Fruit fly (Drosophila melanogaster): ENCODE data around the gene CG14238.

DNA sequence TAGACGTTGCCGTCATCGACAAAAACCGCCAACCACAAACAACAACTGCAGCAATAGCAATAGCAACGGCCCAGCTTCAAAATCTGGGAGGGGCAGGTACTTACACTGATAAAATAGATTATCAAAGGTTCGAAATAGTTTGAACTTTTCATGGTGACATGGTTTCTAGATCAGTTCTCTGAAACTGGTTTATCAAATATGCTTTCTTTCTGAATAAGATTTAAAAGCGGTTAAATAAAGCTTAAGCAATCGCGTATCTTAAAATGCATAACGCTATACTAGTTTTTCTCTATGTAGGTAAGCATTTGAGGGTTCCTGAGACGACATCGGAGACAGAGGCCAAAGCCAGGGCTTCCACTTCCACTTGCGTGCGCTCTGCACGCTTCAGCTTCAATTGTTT, 42.3 kb downstream of the CG14238 start:
- TF ChIP-seq CG9948 (tag; optimal IDR thresholded peaks at IDR 0.05): peak; percentile 60
- TF ChIP-seq CG13204 (GFP tag; optimal IDR thresholded peaks at IDR 0.05): no peak
- peak; percentile 58 for TF ChIP-seq CG8159 (tag; optimal IDR thresholded peaks at IDR 0.05)
- no peak for TF ChIP-seq D1 (tag; optimal IDR thresholded peaks at IDR 0.05)
- no peak for TF ChIP-seq CG12605 (GFP tag; IDR thresholded peaks at IDR 0.05)
- TF ChIP-seq fd96Ca (GFP tag; IDR thresholded peaks at IDR 0.05): peak; percentile 70; the same call in 2 of the 3 replicates
- TF ChIP-seq Pif1B (GFP tag; optimal IDR thresholded peaks at IDR 0.05): peak; percentile 13
- peak; percentile 68 for TF ChIP-seq CG8301 (tag; optimal IDR thresholded peaks at IDR 0.05)

All from whole organism, pupa.